Worm (Caenorhabditis elegans) whole organism, early embryonic: ENCODE data around the gene lap-2.
A peak's percentile ranks its signal among the peaks of the same experiment; 100 is the strongest.

Experiments used
- B0310.2 ChIP-seq: sonication (generic microtip); optimal IDR thresholded peaks from 2 replicates; lab custom pipeline; 2016; ENCODE audit warnings: mild to moderate bottlenecking, missing genetic modification characterization, missing compliant biosample characterization
- F13C5.2 ChIP-seq: sonication (generic microtip); optimal IDR thresholded peaks from 2 replicates; lab custom pipeline; 2017; ENCODE audit warnings: mild to moderate bottlenecking, missing genetic modification characterization, inconsistent platforms, missing compliant biosample characterization
- aly-1 ChIP-seq: sonication (generic microtip); optimal IDR thresholded peaks from 2 replicates; lab custom pipeline; 2016; ENCODE audit warnings: missing genetic modification characterization, missing compliant biosample characterization
- ama-1 ChIP-seq: fragments of 150-350 bp; optimal IDR thresholded peaks from 2 replicates; lab custom pipeline; 2014
- ceh-13 ChIP-seq: fragments of 200-800 bp; sonication (Bioruptor generic); optimal IDR thresholded peaks from 2 replicates; lab custom pipeline; 2018; ENCODE audit warnings: mild to moderate bottlenecking, missing genetic modification characterization, missing compliant biosample characterization
- ceh-36 ChIP-seq: sonication (generic microtip); optimal IDR thresholded peaks from 2 replicates; lab custom pipeline; 2016; ENCODE audit warnings: missing genetic modification characterization, inconsistent platforms, missing compliant biosample characterization
- ets-7 ChIP-seq: sonication (generic microtip); optimal IDR thresholded peaks from 2 replicates; lab custom pipeline; 2016; ENCODE audit warnings: missing genotype, missing genetic modification characterization, missing compliant biosample characterization
- flt-1 ChIP-seq: fragments of 200-800 bp; sonication (Bioruptor generic); IDR thresholded peaks from 2 replicates; pipeline ENCODE4 v1.3.6; 2022; ENCODE audit warnings: missing genetic modification characterization, missing compliant biosample characterization
- hmbx-1 ChIP-seq: sonication (generic microtip); optimal IDR thresholded peaks from 2 replicates; lab custom pipeline; 2016; ENCODE audit warnings: mild to moderate bottlenecking, missing genetic modification characterization, missing compliant biosample characterization
- hmg-4 ChIP-seq: fragments of 200-800 bp; sonication (Bioruptor generic); optimal IDR thresholded peaks from 2 replicates; lab custom pipeline; 2018; ENCODE audit warnings: mild to moderate bottlenecking, missing genetic modification characterization, missing compliant biosample characterization
- hnd-1 ChIP-seq: sonication (generic microtip); optimal IDR thresholded peaks from 2 replicates; lab custom pipeline; 2016; ENCODE audit warnings: missing genetic modification characterization, missing compliant biosample characterization
- pes-1 ChIP-seq: fragments of 200-800 bp; sonication (Bioruptor generic); IDR thresholded peaks from 2 replicates; pipeline ENCODE4 v1.3.6; 2022; ENCODE audit warnings: missing genetic modification reagents, missing genetic modification characterization, missing compliant biosample characterization
- scrt-1 ChIP-seq: fragments of 200-800 bp; sonication (Bioruptor generic); IDR thresholded peaks from 2 replicates; pipeline ENCODE4 v1.3.6; 2022; ENCODE audit warnings: missing genetic modification characterization, missing compliant biosample characterization
- sea-1 ChIP-seq: fragments of 200-800 bp; sonication (Bioruptor generic); conservative IDR thresholded peaks from 2 replicates; pipeline ENCODE4 v1.3.6; 2022; ENCODE audit warnings: missing genetic modification characterization, missing compliant biosample characterization
- tbx-11 ChIP-seq: fragments of 200-800 bp; sonication (Bioruptor generic); IDR thresholded peaks from 2 replicates; pipeline ENCODE4 v1.3.6; 2022; ENCODE audit warnings: missing genetic modification characterization, missing compliant biosample characterization
- tbx-37 ChIP-seq: fragments of 200-800 bp; sonication (Bioruptor generic); conservative IDR thresholded peaks from 2 replicates; pipeline ENCODE4 v1.3.6; 2022; ENCODE audit warnings: missing genetic modification reagents, missing genetic modification characterization, missing compliant biosample characterization
- tra-4 ChIP-seq: sonication (generic microtip); optimal IDR thresholded peaks from 2 replicates; lab custom pipeline; 2017; ENCODE audit warnings: missing genetic modification characterization, missing compliant biosample characterization

The lap-2 gene

ce11 chrV:13028871-13029270, 14.6 kb upstream of the lap-2 start:
- TF ChIP-seq ceh-36 (tag; lab: Kevin White, UChicago) (no peak), B0310.2 (tag; lab: Kevin White, UChicago) (no peak), flt-1 (GFP tag; lab: Robert Waterston, UW) (no peak)

ce11 chrV:13033223-13033622, 10.3 kb upstream of the lap-2 start, which contains the start of gene W07G4.1:
TSS of gene W07G4.1 (plus strand) at chrV:13033523.
- TF ChIP-seq ama-1 (lab: Kevin White, UChicago), result no peak
- TF ChIP-seq ets-7 (tag; lab: Kevin White, UChicago), result no peak
- TF ChIP-seq hmg-4, result no peak
- TF ChIP-seq hnd-1 (tag; lab: Kevin White, UChicago), result no peak
- no peak for TF ChIP-seq hmbx-1
- no peak for TF ChIP-seq ceh-36 (tag; lab: Kevin White, UChicago)
- TF ChIP-seq scrt-1 (GFP tag; lab: Robert Waterston, UW), result no peak
- TF ChIP-seq tbx-37 (GFP tag; lab: Robert Waterston, UW), result no peak
- TF ChIP-seq ceh-13 (GFP tag; lab: Kevin White, UChicago), result no peak
- no peak for TF ChIP-seq flt-1 (GFP tag; lab: Robert Waterston, UW)
- TF ChIP-seq tra-4 (tag; lab: Kevin White, UChicago), result no peak

ce11 chrV:13034604-13035003, 8.9 kb upstream of the lap-2 start, which contains the start of gene W07G4.7:
TSS of gene W07G4.7 (minus strand) at chrV:13034704.
- no peak for TF ChIP-seq pes-1 (GFP tag; lab: Robert Waterston, UW)
- TF ChIP-seq tbx-37 (GFP tag; lab: Robert Waterston, UW), result no peak
- no peak for TF ChIP-seq ceh-13 (GFP tag; lab: Kevin White, UChicago)
- TF ChIP-seq hmg-4, result no peak
- no peak for TF ChIP-seq sea-1 (GFP tag; lab: Robert Waterston, UW)
- TF ChIP-seq ceh-36 (tag; lab: Kevin White, UChicago), result no peak
- TF ChIP-seq B0310.2 (tag; lab: Kevin White, UChicago), result no peak
- TF ChIP-seq hnd-1 (tag; lab: Kevin White, UChicago), result no peak
- no peak for TF ChIP-seq ets-7 (tag; lab: Kevin White, UChicago)
- no peak for TF ChIP-seq tra-4 (tag; lab: Kevin White, UChicago)
- TF ChIP-seq ama-1 (lab: Kevin White, UChicago), result no peak
- TF ChIP-seq hmbx-1, result no peak
- no peak for TF ChIP-seq tbx-11 (GFP tag; lab: Robert Waterston, UW)
- no peak for TF ChIP-seq F13C5.2 (tag; lab: Kevin White, UChicago)
- no peak for TF ChIP-seq scrt-1 (GFP tag; lab: Robert Waterston, UW)
- TF ChIP-seq flt-1 (GFP tag; lab: Robert Waterston, UW), result no peak

ce11 chrV:13036466-13036865, 7.0 kb upstream of the lap-2 start, which contains the start of gene W07G4.2:
TSS of gene W07G4.2 (minus strand) at chrV:13036566.
- TF ChIP-seq ets-7 (tag; lab: Kevin White, UChicago) (no peak), tbx-11 (GFP tag; lab: Robert Waterston, UW) (no peak), hmbx-1 (no peak), sea-1 (GFP tag; lab: Robert Waterston, UW) (no peak), ceh-13 (GFP tag; lab: Kevin White, UChicago) (no peak), hmg-4 (no peak), ceh-36 (tag; lab: Kevin White, UChicago) (no peak), tra-4 (tag; lab: Kevin White, UChicago) (no peak), aly-1 (tag; lab: Kevin White, UChicago) (no peak), tbx-37 (GFP tag; lab: Robert Waterston, UW) (no peak)

ce11 chrV:13041666-13042065, 1.8 kb upstream of the lap-2 start, which contains the start of gene scyl-1:
TSS of gene scyl-1 (minus strand) at chrV:13041721.
- TF ChIP-seq B0310.2 (tag; lab: Kevin White, UChicago) (no peak), tra-4 (tag; lab: Kevin White, UChicago) (no peak), aly-1 (tag; lab: Kevin White, UChicago) (no peak), tbx-37 (GFP tag; lab: Robert Waterston, UW) (0 out of 2 replicates have a peak, but pooled peaks have one; percentile 16), F13C5.2 (tag; lab: Kevin White, UChicago) (peak; percentile 11), flt-1 (GFP tag; lab: Robert Waterston, UW) (peak; percentile 31; the same call in 1 of the 2 replicates), hnd-1 (tag; lab: Kevin White, UChicago) (no peak), ama-1 (lab: Kevin White, UChicago) (no peak)

ce11 chrV:13043832-13044521, 465 bp downstream of the lap-2 start:
- TF ChIP-seq hnd-1 (tag; lab: Kevin White, UChicago), result no peak
- no peak for TF ChIP-seq B0310.2 (tag; lab: Kevin White, UChicago)
- TF ChIP-seq flt-1 (GFP tag; lab: Robert Waterston, UW), result no peak
- TF ChIP-seq tra-4 (tag; lab: Kevin White, UChicago), result no peak
- TF ChIP-seq hmbx-1, result no peak
- TF ChIP-seq hmg-4, result no peak
- no peak for TF ChIP-seq scrt-1 (GFP tag; lab: Robert Waterston, UW)
- TF ChIP-seq ets-7 (tag; lab: Kevin White, UChicago), result no peak
- no peak for TF ChIP-seq aly-1 (tag; lab: Kevin White, UChicago)
- no peak for TF ChIP-seq ama-1 (lab: Kevin White, UChicago)
- no peak for TF ChIP-seq F13C5.2 (tag; lab: Kevin White, UChicago)
- TF ChIP-seq ceh-13 (GFP tag; lab: Kevin White, UChicago), result no peak
- no peak for TF ChIP-seq pes-1 (GFP tag; lab: Robert Waterston, UW)

ce11 chrV:13045017-13045416, 1.5 kb downstream of the lap-2 start:
- TF ChIP-seq aly-1 (tag; lab: Kevin White, UChicago), result no peak
- TF ChIP-seq B0310.2 (tag; lab: Kevin White, UChicago), result no peak
- TF ChIP-seq hmbx-1, result no peak
- no peak for TF ChIP-seq F13C5.2 (tag; lab: Kevin White, UChicago)
- no peak for TF ChIP-seq flt-1 (GFP tag; lab: Robert Waterston, UW)
- TF ChIP-seq ets-7 (tag; lab: Kevin White, UChicago), result no peak
- no peak for TF ChIP-seq tbx-37 (GFP tag; lab: Robert Waterston, UW)
- TF ChIP-seq ama-1 (lab: Kevin White, UChicago), result no peak
- no peak for TF ChIP-seq ceh-13 (GFP tag; lab: Kevin White, UChicago)
